Worm (Caenorhabditis elegans) whole organism, L2 larva: Measurements from ENCODE around the gene T13H5.1.

Experiments
- alr-1 ChIP-seq: fragments of 150-350 bp; optimal IDR thresholded peaks from 2 replicates; lab custom pipeline; 2014; ENCODE audit warnings: missing biosample characterization, missing genetic modification characterization
- ama-1 ChIP-seq: fragments of 150-350 bp; optimal IDR thresholded peaks from 2 replicates; lab custom pipeline; 2018; ENCODE audit warnings: inconsistent platforms
- mab-5 ChIP-seq: fragments of 150-350 bp; optimal IDR thresholded peaks from 2 replicates; lab custom pipeline; 2014; ENCODE audit warnings: missing biosample characterization, missing genetic modification characterization
- mdl-1 ChIP-seq, 2 experiments: fragments of 150-350 bp in 1 of 2; sonication (generic microtip) in 1 of 2; optimal IDR thresholded peaks; 2 replicates each; lab custom pipeline; 2017; ENCODE audit warnings: missing biosample characterization in 2 of 2, missing genetic modification characterization in 2 of 2
- unc-39 ChIP-seq: fragments of 150-350 bp; optimal IDR thresholded peaks from 2 replicates; lab custom pipeline; 2014; ENCODE audit warnings: missing biosample characterization, missing genetic modification characterization

DNA sequence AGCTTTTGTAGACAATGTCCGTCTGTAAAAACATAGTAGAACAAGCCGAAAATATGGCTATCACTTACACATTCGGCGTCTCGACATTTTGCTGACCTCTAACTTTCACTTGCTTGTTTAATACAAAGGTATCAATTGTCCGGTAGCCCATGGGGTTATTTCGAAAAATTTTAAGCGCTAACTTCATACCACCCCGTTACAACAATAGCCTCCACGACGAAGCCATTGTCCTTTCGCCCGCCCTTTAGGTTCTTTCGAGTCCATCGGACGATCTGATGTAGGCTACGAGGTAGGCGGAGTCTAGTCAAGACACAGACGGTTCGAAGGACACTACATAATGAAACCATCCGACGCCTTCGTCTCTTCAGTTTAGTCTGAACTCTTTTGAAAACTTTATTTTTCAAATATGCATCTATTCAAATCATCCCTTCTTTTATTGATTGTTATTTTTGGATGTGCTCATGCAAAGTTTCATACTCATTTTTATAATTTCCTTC, 70.0 kb downstream of the T13H5.1 start, which contains the start of gene lips-10:
- TF ChIP-seq ama-1 (no peak), mab-5 (tag; lab: Kevin White, UChicago) (no peak), alr-1 (tag; lab: Kevin White, UChicago) (no peak), unc-39 (no peak), mdl-1 (tag; optimal IDR thresholded peaks at IDR 0.05; lab: Kevin White, UChicago) (no peak)
